Worm (Caenorhabditis elegans) whole organism, late embryonic: ENCODE results near the gene nfki-1.

Experiments used
- C08G9.2 ChIP-seq: sonication (generic microtip); optimal IDR thresholded peaks from 2 replicates; lab custom pipeline; 2016; ENCODE audit warnings: mild to moderate bottlenecking, missing genetic modification characterization, moderate library complexity, missing compliant biosample characterization
- C38D4.7 ChIP-seq: fragments of 200-800 bp; sonication (Bioruptor generic); optimal IDR thresholded peaks from 2 replicates; lab custom pipeline; 2018; ENCODE audit warnings: mild to moderate bottlenecking, missing genetic modification characterization, moderate library complexity, missing compliant biosample characterization
- K02D7.2 ChIP-seq: sonication (generic microtip); optimal IDR thresholded peaks from 2 replicates; lab custom pipeline; 2017; ENCODE audit warnings: mild to moderate bottlenecking, missing genetic modification characterization, missing compliant biosample characterization
- T23F11.4 ChIP-seq: fragments of 200-800 bp; sonication (Bioruptor generic); optimal IDR thresholded peaks from 2 replicates; lab custom pipeline; 2018; ENCODE audit warnings: mild to moderate bottlenecking, missing genetic modification characterization, missing compliant biosample characterization
- ahr-1 ChIP-seq: sonication (generic microtip); optimal IDR thresholded peaks from 2 replicates; lab custom pipeline; 2016; ENCODE audit warnings: missing genetic modification characterization, missing compliant biosample characterization
- ama-1 ChIP-seq: fragments of 150-350 bp; optimal IDR thresholded peaks from 2 replicates; lab custom pipeline; 2014
- ceh-18 ChIP-seq: sonication (generic microtip); optimal IDR thresholded peaks from 2 replicates; lab custom pipeline; 2016; ENCODE audit warnings: missing genetic modification characterization, missing compliant biosample characterization
- ceh-19 ChIP-seq: fragments of 200-800 bp; sonication (Bioruptor generic); optimal IDR thresholded peaks from 2 replicates; lab custom pipeline; 2018; ENCODE audit warnings: mild to moderate bottlenecking, missing genetic modification characterization, missing compliant biosample characterization
- ceh-22 ChIP-seq: sonication (generic microtip); optimal IDR thresholded peaks from 2 replicates; lab custom pipeline; 2017; ENCODE audit warnings: missing biosample characterization, missing genetic modification characterization
- ceh-24 ChIP-seq: sonication (generic microtip); optimal IDR thresholded peaks from 2 replicates; lab custom pipeline; 2016; ENCODE audit warnings: mild to moderate bottlenecking, missing genetic modification characterization, missing compliant biosample characterization
- ceh-31 ChIP-seq: sonication (generic microtip); optimal IDR thresholded peaks from 2 replicates; lab custom pipeline; 2016; ENCODE audit warnings: missing genetic modification characterization, missing compliant biosample characterization
- ceh-34 ChIP-seq: sonication (generic microtip); optimal IDR thresholded peaks from 2 replicates; lab custom pipeline; 2016; ENCODE audit warnings: mild to moderate bottlenecking, missing genetic modification characterization, missing compliant biosample characterization
- ceh-48 ChIP-seq: sonication (generic microtip); optimal IDR thresholded peaks from 2 replicates; lab custom pipeline; 2016; ENCODE audit warnings: missing genetic modification characterization, inconsistent platforms, missing compliant biosample characterization
- ceh-6 ChIP-seq: fragments of 200-800 bp; sonication (Bioruptor generic); optimal IDR thresholded peaks from 2 replicates; lab custom pipeline; 2018; ENCODE audit warnings: mild to moderate bottlenecking, missing genetic modification characterization, missing compliant biosample characterization
- che-1 ChIP-seq: sonication (generic microtip); optimal IDR thresholded peaks from 2 replicates; lab custom pipeline; 2016; ENCODE audit warnings: mild to moderate bottlenecking, missing genetic modification characterization, missing compliant biosample characterization
- elt-4 ChIP-seq: sonication (generic microtip); optimal IDR thresholded peaks from 2 replicates; lab custom pipeline; 2016; ENCODE audit warnings: missing genetic modification characterization, missing compliant biosample characterization
- eyg-1 ChIP-seq: sonication (generic microtip); optimal IDR thresholded peaks from 2 replicates; lab custom pipeline; 2016; ENCODE audit warnings: missing genotype, missing genetic modification characterization, missing compliant biosample characterization
- fkh-10 ChIP-seq: fragments of 150-350 bp; optimal IDR thresholded peaks from 2 replicates; lab custom pipeline; 2014; ENCODE audit warnings: missing biosample characterization, missing genetic modification reagents, missing genetic modification characterization
- hlh-13 ChIP-seq: fragments of 200-800 bp; sonication (Bioruptor generic); optimal IDR thresholded peaks from 2 replicates; lab custom pipeline; 2018; ENCODE audit warnings: mild to moderate bottlenecking, missing genetic modification characterization, missing compliant biosample characterization
- hlh-15 ChIP-seq: sonication (generic microtip); optimal IDR thresholded peaks from 2 replicates; lab custom pipeline; 2016; ENCODE audit warnings: missing genetic modification characterization, missing compliant biosample characterization
- hlh-30 ChIP-seq: sonication (generic microtip); optimal IDR thresholded peaks from 2 replicates; lab custom pipeline; 2017; ENCODE audit warnings: antibody characterized with exemption, missing genetic modification characterization, missing compliant biosample characterization; ENCODE audit not compliant: insufficient read depth
- madf-2 ChIP-seq: sonication (generic microtip); optimal IDR thresholded peaks from 2 replicates; lab custom pipeline; 2017; ENCODE audit warnings: missing genetic modification characterization, missing compliant biosample characterization
- mec-3 ChIP-seq: sonication (generic microtip); optimal IDR thresholded peaks from 2 replicates; lab custom pipeline; 2016; ENCODE audit warnings: borderline replicate concordance, missing genetic modification characterization, missing compliant biosample characterization
- nfya-1 ChIP-seq: sonication (generic microtip); optimal IDR thresholded peaks from 2 replicates; lab custom pipeline; 2017; ENCODE audit warnings: missing genetic modification characterization, mild to moderate bottlenecking, missing compliant biosample characterization, antibody characterized with exemption, moderate library complexity
- nhr-11 ChIP-seq: fragments of 150-350 bp; optimal IDR thresholded peaks from 2 replicates; lab custom pipeline; 2014; ENCODE audit warnings: missing biosample characterization, missing genetic modification characterization
- nhr-232 ChIP-seq: sonication (generic microtip); optimal IDR thresholded peaks from 2 replicates; lab custom pipeline; 2016; ENCODE audit warnings: missing genetic modification characterization, missing compliant biosample characterization
- npax-4 ChIP-seq: sonication (generic microtip); optimal IDR thresholded peaks from 2 replicates; lab custom pipeline; 2016; ENCODE audit warnings: missing genetic modification characterization, missing compliant biosample characterization
- pat-9 ChIP-seq: fragments of 200-800 bp; sonication (Bioruptor generic); optimal IDR thresholded peaks from 2 replicates; lab custom pipeline; 2018; ENCODE audit warnings: mild to moderate bottlenecking, missing genetic modification characterization, moderate library complexity, missing compliant biosample characterization
- pax-1 ChIP-seq: fragments of 150-350 bp; optimal IDR thresholded peaks from 2 replicates; lab custom pipeline; 2014; ENCODE audit warnings: missing biosample characterization, missing genetic modification characterization
- pha-2 ChIP-seq: sonication (generic microtip); optimal IDR thresholded peaks from 2 replicates; lab custom pipeline; 2017; ENCODE audit warnings: mild to moderate bottlenecking, missing genetic modification characterization, missing compliant biosample characterization
- pha-4 ChIP-seq: fragments of 150-350 bp; optimal IDR thresholded peaks from 2 replicates; lab custom pipeline; 2018; ENCODE audit warnings: missing biosample characterization, missing genetic modification reagents, missing genetic modification characterization
- pqm-1 ChIP-seq: sonication (generic microtip); optimal IDR thresholded peaks from 2 replicates; lab custom pipeline; 2016; ENCODE audit warnings: missing genetic modification characterization, missing compliant biosample characterization
- rnt-1 ChIP-seq: sonication (generic microtip); optimal IDR thresholded peaks from 2 replicates; lab custom pipeline; 2016; ENCODE audit warnings: missing genetic modification characterization, missing compliant biosample characterization
- sox-2 ChIP-seq: fragments of 200-800 bp; sonication (Bioruptor generic); IDR thresholded peaks from 2 replicates; pipeline ENCODE4 v1.3.6; 2022; ENCODE audit warnings: missing genetic modification reagents, missing genetic modification characterization, missing compliant biosample characterization
- sox-4 ChIP-seq: sonication (generic microtip); optimal IDR thresholded peaks from 2 replicates; lab custom pipeline; 2017; ENCODE audit warnings: mild to moderate bottlenecking, missing genetic modification characterization, inconsistent platforms, missing compliant biosample characterization
- syd-9 ChIP-seq: sonication (generic microtip); optimal IDR thresholded peaks from 2 replicates; lab custom pipeline; 2016; ENCODE audit warnings: mild to moderate bottlenecking, missing genetic modification characterization, moderate library complexity, missing compliant biosample characterization
- tbx-2 ChIP-seq: sonication (generic microtip); optimal IDR thresholded peaks from 2 replicates; lab custom pipeline; 2016; ENCODE audit warnings: missing genetic modification characterization, missing compliant biosample characterization
- unc-3 ChIP-seq, 2 experiments: fragments of 200-800 bp in 1 of 2; sonication (Bioruptor generic) in 1 of 2; sonication (generic microtip) in 1 of 2; conservative IDR thresholded peaks in 1 of 2; optimal IDR thresholded peaks in 1 of 2; 2 replicates each; pipeline versions ENCODE4 v1.3.6 to Lab custom; 2016 to 2022; ENCODE audit warnings: missing compliant biosample characterization in 2 of 2, missing genetic modification characterization in 2 of 2, missing genetic modification reagents in 1 of 2
- unc-42 ChIP-seq: sonication (generic microtip); optimal IDR thresholded peaks from 2 replicates; lab custom pipeline; 2016; ENCODE audit warnings: missing genotype, missing genetic modification characterization, missing compliant biosample characterization
- unc-86 ChIP-seq: sonication (generic microtip); optimal IDR thresholded peaks from 2 replicates; lab custom pipeline; 2016; ENCODE audit warnings: missing genetic modification characterization, missing compliant biosample characterization
- zip-5 ChIP-seq: sonication (generic microtip); optimal IDR thresholded peaks from 2 replicates; lab custom pipeline; 2016; ENCODE audit warnings: missing genetic modification characterization, missing compliant biosample characterization
- ztf-16 ChIP-seq: sonication (generic microtip); optimal IDR thresholded peaks from 2 replicates; lab custom pipeline; 2017; ENCODE audit warnings: missing genetic modification characterization, missing compliant biosample characterization

nfki-1 gene

DNA sequence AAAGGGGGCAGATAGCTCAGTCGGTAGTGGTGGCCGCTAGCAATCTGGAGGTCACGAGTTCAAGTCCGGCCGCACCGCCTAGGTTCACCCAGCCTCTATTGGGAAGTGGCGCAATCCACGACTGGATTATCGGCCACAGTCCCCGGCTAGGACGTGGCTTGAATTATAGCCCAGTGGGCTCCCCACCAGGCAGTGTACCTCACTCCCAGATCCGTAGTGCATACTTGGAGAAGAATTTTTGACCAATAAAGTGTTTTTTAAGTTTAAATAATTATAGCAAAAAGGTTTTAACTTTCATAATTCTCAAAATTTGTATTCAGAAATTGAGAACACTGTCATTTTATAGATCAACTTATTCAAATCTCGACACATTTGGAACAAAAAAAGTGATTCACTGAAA is 30.3 kb downstream of the nfki-1 start:
- TF ChIP-seq T23F11.4 (no peak), zip-5 (no peak), hlh-13 (GFP tag; lab: Kevin White, UChicago) (no peak), hlh-15 (no peak), ztf-16 (tag; lab: Kevin White, UChicago) (no peak), pha-2 (tag; lab: Kevin White, UChicago) (no peak), ceh-48 (no peak), pha-4 (tag; lab: Kevin White, UChicago) (no peak), hlh-30 (tag; lab: Kevin White, UChicago) (no peak)

DNA sequence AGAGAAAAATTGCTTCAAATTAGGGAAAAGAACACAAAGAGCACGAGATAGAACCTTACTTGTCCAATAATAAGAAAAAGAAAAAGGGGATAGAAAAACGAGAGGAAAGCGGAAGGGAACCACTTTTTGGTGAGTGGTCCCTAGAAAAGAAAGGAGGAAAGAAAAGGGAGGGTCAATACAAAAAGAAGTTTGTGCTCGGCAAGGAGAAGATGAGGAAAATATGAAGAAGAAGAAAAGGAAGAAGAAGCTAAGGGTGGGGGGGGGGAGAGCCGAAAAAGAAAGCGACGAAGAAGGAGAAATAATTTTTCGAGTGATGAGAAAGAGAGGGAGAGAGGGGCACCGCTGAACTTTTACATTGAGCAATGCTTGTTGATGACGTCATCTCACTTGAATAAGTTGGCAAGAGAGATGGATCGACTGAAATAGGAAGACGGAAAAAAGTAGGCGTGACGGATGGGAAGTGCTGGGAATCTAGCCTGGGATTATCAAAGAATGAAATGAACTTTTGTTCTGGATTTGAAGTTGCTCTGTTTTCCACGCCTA is 30.8 kb downstream of the nfki-1 start:
- TF ChIP-seq nfya-1 (tag; lab: Kevin White, UChicago): peak; percentile 31
- peak; percentile 18 for TF ChIP-seq tbx-2 (tag; lab: Kevin White, UChicago)
- TF ChIP-seq unc-42: peak; percentile 79
- no peak for TF ChIP-seq npax-4 (tag; lab: Kevin White, UChicago)
- peak; percentile 41 for TF ChIP-seq ceh-31

DNA sequence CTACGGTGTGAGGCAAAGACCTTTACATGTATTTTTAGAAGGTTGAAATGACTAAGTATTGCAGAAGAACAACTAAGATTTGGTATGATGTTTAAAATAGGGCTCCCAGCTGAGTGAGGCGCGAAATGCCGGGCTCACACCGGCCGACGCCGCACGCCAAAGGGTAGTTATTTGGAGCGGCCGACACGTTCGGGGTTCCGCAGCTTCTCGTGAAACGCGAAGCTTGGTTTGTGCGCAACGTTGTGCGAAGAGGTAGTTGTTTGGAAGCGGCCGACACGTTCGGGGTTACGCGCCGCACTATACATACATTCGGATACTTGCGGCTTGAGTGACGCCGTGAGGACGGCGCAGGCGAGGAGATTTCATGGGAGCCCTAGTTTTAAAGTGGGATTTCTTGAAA is 33.2 kb downstream of the nfki-1 start:
- TF ChIP-seq C08G9.2 (tag; lab: Kevin White, UChicago) (no peak), C38D4.7 (GFP tag; lab: Kevin White, UChicago) (no peak), K02D7.2 (tag; lab: Kevin White, UChicago) (no peak)

DNA sequence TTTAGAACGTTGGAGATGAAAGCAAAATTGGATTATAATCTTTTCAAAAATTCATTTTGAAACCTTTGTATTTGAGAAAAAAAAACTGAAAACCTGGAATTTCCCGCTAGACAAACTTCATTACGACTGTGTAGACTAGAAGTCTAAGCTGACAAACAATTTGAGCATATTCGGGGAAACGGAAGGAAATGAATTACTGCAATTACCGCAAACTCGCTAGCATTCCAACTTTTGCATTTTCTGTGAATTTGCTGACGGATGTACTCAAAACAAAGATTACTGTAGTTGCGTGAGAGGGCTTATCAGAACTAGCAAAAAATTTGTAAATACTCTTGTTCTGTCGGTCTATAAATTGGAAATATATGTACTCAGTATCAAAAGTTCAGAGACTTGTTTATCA is 34.8 kb downstream of the nfki-1 start:
- TF ChIP-seq elt-4 (tag; lab: Kevin White, UChicago): no peak
- TF ChIP-seq madf-2 (tag; lab: Kevin White, UChicago): no peak
- TF ChIP-seq rnt-1: no peak
- TF ChIP-seq C08G9.2 (tag; lab: Kevin White, UChicago): no peak
- no peak for TF ChIP-seq sox-4 (tag; lab: Kevin White, UChicago)
- TF ChIP-seq ama-1: no peak
- no peak for TF ChIP-seq mec-3
- no peak for TF ChIP-seq ceh-18 (tag; lab: Kevin White, UChicago)
- no peak for TF ChIP-seq ceh-6 (GFP tag; lab: Kevin White, UChicago)
- TF ChIP-seq sox-2: no peak
- no peak for TF ChIP-seq hlh-30 (tag; lab: Kevin White, UChicago)
- TF ChIP-seq ceh-48: no peak
- TF ChIP-seq pax-1 (tag; lab: Kevin White, UChicago): no peak
- TF ChIP-seq ceh-22 (tag; lab: Kevin White, UChicago): no peak

DNA sequence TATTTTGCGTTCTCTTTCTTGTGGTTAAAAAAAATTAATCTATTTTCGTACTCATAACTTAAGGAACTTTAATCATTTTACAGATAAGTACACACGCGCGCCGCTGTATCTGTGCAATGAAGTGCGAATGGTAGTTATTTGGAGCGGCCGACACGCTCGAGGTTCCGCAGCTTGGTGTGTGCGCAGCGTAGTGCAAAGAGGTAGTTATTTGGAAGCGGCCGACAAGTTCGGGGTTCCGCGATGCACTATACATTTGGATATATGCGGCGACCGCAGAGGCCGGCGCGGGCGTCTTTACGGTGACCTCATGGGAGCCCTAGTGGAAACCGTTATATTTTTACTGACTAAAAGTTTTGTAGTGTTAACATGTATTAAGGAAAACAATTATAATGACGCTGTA is 37.6 kb downstream of the nfki-1 start:
- no peak for TF ChIP-seq tbx-2 (tag; lab: Kevin White, UChicago)
- TF ChIP-seq eyg-1 (tag; lab: Kevin White, UChicago): no peak
- no peak for TF ChIP-seq fkh-10 (GFP tag; lab: Kevin White, UChicago)
- no peak for TF ChIP-seq unc-3 (GFP tag; conservative IDR thresholded peaks at IDR 0.05; lab: Robert Waterston, UW)
- TF ChIP-seq unc-3 (tag; optimal IDR thresholded peaks at IDR 0.05; lab: Kevin White, UChicago): no peak
- TF ChIP-seq syd-9: no peak
- no peak for TF ChIP-seq ceh-19 (GFP tag; lab: Kevin White, UChicago)
- no peak for TF ChIP-seq pqm-1
- no peak for TF ChIP-seq ceh-24
- no peak for TF ChIP-seq ahr-1 (tag; lab: Kevin White, UChicago)
- no peak for TF ChIP-seq pat-9 (tag; lab: Kevin White, UChicago)
- no peak for TF ChIP-seq ztf-16 (tag; lab: Kevin White, UChicago)
- TF ChIP-seq rnt-1: no peak
- no peak for TF ChIP-seq nhr-11 (tag; lab: Kevin White, UChicago)
- no peak for TF ChIP-seq nhr-232 (tag; lab: Kevin White, UChicago)
- TF ChIP-seq che-1 (tag; lab: Kevin White, UChicago): no peak
- no peak for TF ChIP-seq ceh-34 (tag; lab: Kevin White, UChicago)
- TF ChIP-seq ama-1: no peak
- no peak for TF ChIP-seq unc-86 (tag; lab: Kevin White, UChicago)
